Worm (Caenorhabditis elegans): Measurements from ENCODE around the gene K11H12.4.

The K11H12.4 gene

ce11 chrIV:675471-676159 lies at the start of gene K11H12.4, which contains the start of gene K11H12.10:
TSS of gene K11H12.4 (minus strand) at chrIV:675883.
TSS of gene K11H12.10 (plus strand) at chrIV:676075.
- TF ChIP-seq pqm-1 (tag; optimal IDR thresholded peaks at IDR 0.05) (peak; percentile 83), nhr-67 (tag; optimal IDR thresholded peaks at IDR 0.05) (no peak), elt-2 (tag; optimal IDR thresholded peaks at IDR 0.05) (peak; percentile 46), nhr-43 (tag; optimal IDR thresholded peaks at IDR 0.05; ENCODE audit: poor library complexity, severe bottlenecking) (no peak)

ce11 chrIV:719351-719750 lies 43.7 kb upstream of the K11H12.4 start, which contains the start of gene Y55F3C.10:
TSS of gene Y55F3C.10 (minus strand) at chrIV:719451.
- no peak for TF ChIP-seq nhr-43 (tag; optimal IDR thresholded peaks at IDR 0.05; ENCODE audit: poor library complexity, severe bottlenecking)

- TF ChIP-seq jun-1 (tag; optimal IDR thresholded peaks at IDR 0.05) = no peak
- TF ChIP-seq ceh-82 (tag; optimal IDR thresholded peaks at IDR 0.05) = no peak
- TF ChIP-seq ztf-4 (tag; optimal IDR thresholded peaks at IDR 0.05) = no peak
- no peak for TF ChIP-seq eor-1 (tag; optimal IDR thresholded peaks at IDR 0.05)
- TF ChIP-seq fkh-10 (GFP tag; optimal IDR thresholded peaks at IDR 0.05) = no peak
- TF ChIP-seq fkh-2 (tag; optimal IDR thresholded peaks at IDR 0.05) = no peak
- TF ChIP-seq snpc-4 (tag; optimal IDR thresholded peaks at IDR 0.05) = no peak
- TF ChIP-seq ZK546.5 (tag; optimal IDR thresholded peaks at IDR 0.05) = no peak
- TF ChIP-seq mml-1 (tag; optimal IDR thresholded peaks at IDR 0.05) = no peak
- TF ChIP-seq sea-2 (GFP tag; optimal IDR thresholded peaks at IDR 0.05) = no peak
- TF ChIP-seq nhr-43 (tag; optimal IDR thresholded peaks at IDR 0.05; ENCODE audit: poor library complexity, severe bottlenecking) = no peak
- no peak for TF ChIP-seq elt-2 (tag; optimal IDR thresholded peaks at IDR 0.05)
- no peak for TF ChIP-seq tbx-2 (tag; optimal IDR thresholded peaks at IDR 0.05)
- TF ChIP-seq nhr-23 (tag; optimal IDR thresholded peaks at IDR 0.05) = no peak
- TF ChIP-seq nhr-237 (tag; optimal IDR thresholded peaks at IDR 0.05) = no peak
- TF ChIP-seq elt-1 (tag; optimal IDR thresholded peaks at IDR 0.05) = no peak
- no peak for TF ChIP-seq nhr-12 (tag; optimal IDR thresholded peaks at IDR 0.05)
- no peak for TF ChIP-seq nfya-1 (tag; optimal IDR thresholded peaks at IDR 0.05; ENCODE audit: insufficient read depth)
- TF ChIP-seq unc-39 (tag; optimal IDR thresholded peaks at IDR 0.05) = no peak
- TF ChIP-seq lsy-12 (tag; optimal IDR thresholded peaks at IDR 0.05) = no peak
Observed at ce11 chrIV:716323-716722, 40.6 kb upstream of the K11H12.4 start, which contains the start of gene clec-164. TSS of gene clec-164 (plus strand) at chrIV:716623.

ce11 chrIV:715433-715832 lies 39.8 kb upstream of the K11H12.4 start:
- no peak for TF ChIP-seq ztf-4 (tag; optimal IDR thresholded peaks at IDR 0.05)
- TF ChIP-seq mdl-1 (tag; optimal IDR thresholded peaks at IDR 0.05) = no peak
- no peak for TF ChIP-seq sea-2 (GFP tag; optimal IDR thresholded peaks at IDR 0.05)
- no peak for TF ChIP-seq R02D3.7 (tag; optimal IDR thresholded peaks at IDR 0.05)
- no peak for TF ChIP-seq fkh-10 (GFP tag; optimal IDR thresholded peaks at IDR 0.05)
- TF ChIP-seq unc-62 (GFP tag; optimal IDR thresholded peaks at IDR 0.05) = no peak

ce11 chrIV:707635-708034 lies 32.0 kb upstream of the K11H12.4 start, which contains the start of gene cutl-26:
TSS of gene cutl-26 (minus strand) at chrIV:707735.
- TF ChIP-seq daf-12 (tag; optimal IDR thresholded peaks at IDR 0.05) = no peak
- no peak for TF ChIP-seq sea-2 (GFP tag; optimal IDR thresholded peaks at IDR 0.05)
- TF ChIP-seq zag-1 (tag; optimal IDR thresholded peaks at IDR 0.05) = no peak
- no peak for TF ChIP-seq elt-3 (tag; optimal IDR thresholded peaks at IDR 0.05)
- no peak for TF ChIP-seq nhr-67 (tag; optimal IDR thresholded peaks at IDR 0.05)
- TF ChIP-seq nhr-25 (tag; optimal IDR thresholded peaks at IDR 0.05) = no peak

- no peak for TF ChIP-seq unc-62 (GFP tag; optimal IDR thresholded peaks at IDR 0.05)
- TF ChIP-seq nfya-1 (tag; optimal IDR thresholded peaks at IDR 0.05; ENCODE audit: insufficient read depth) = no peak
- no peak for TF ChIP-seq sea-2 (GFP tag; optimal IDR thresholded peaks at IDR 0.05)
- no peak for TF ChIP-seq nhr-43 (tag; optimal IDR thresholded peaks at IDR 0.05; ENCODE audit: poor library complexity, severe bottlenecking)
Observed at ce11 chrIV:698304-698703, 22.6 kb upstream of the K11H12.4 start, which contains the start of gene Y55F3C.17. TSS of gene Y55F3C.17 (minus strand) at chrIV:698404.
